Worm (Caenorhabditis elegans): ENCODE measurements around the gene sta-1.
A peak's percentile ranks its signal among the peaks of the same experiment; 100 is the strongest.

The sta-1 gene

DNA sequence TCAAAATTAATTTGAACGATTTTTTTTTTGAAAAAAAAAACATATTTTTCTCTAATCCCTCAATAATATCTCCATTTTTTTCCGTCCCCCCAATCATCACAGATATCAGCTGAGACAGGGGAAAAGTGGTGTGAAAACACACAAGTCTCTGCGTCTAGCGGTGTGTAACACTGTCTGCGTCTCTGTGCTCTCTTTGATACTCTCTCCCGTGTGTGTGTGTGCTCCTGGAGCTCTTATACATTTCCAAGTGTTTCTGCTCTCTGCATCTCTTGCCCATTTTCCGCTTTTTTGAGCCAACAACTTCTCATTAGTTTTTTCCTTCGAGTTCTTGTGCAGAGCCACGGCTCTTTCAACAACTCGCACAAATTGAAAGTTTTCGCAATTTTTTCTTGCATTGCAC lies 529 bp upstream of the sta-1 start (continued):
- TF ChIP-seq pqm-1 (tag; optimal IDR thresholded peaks at IDR 0.05) (no peak), ets-5 (GFP tag; IDR thresholded peaks at IDR 0.05) (no peak), ztf-11 (tag; optimal IDR thresholded peaks at IDR 0.05) (no peak), ceh-90 (tag; optimal IDR thresholded peaks at IDR 0.05) (no peak), grh-1 (GFP tag; IDR thresholded peaks at IDR 0.05) (no peak), fkh-10 (GFP tag; optimal IDR thresholded peaks at IDR 0.05) (no peak), ces-1 (GFP tag; optimal IDR thresholded peaks at IDR 0.05) (no peak), C34B4.2 (tag; optimal IDR thresholded peaks at IDR 0.05) (no peak), hlh-4 (tag; optimal IDR thresholded peaks at IDR 0.05) (no peak), mdl-1 (tag; optimal IDR thresholded peaks at IDR 0.05) (no peak), nhr-76 (tag; optimal IDR thresholded peaks at IDR 0.05) (no peak), rnt-1 (tag; optimal IDR thresholded peaks at IDR 0.05) (no peak), hpl-2 (GFP tag; optimal IDR thresholded peaks at IDR 0.05) (no peak), aha-1 (tag; optimal IDR thresholded peaks at IDR 0.05) (no peak), fos-1 (tag; optimal IDR thresholded peaks at IDR 0.05) (peak; percentile 27), nhr-85 (tag) (no peak), sptf-1 (tag; optimal IDR thresholded peaks at IDR 0.05) (no peak), tlp-1 (tag; optimal IDR thresholded peaks at IDR 0.05) (no peak), unc-62 (GFP tag; optimal IDR thresholded peaks at IDR 0.05) (no peak), lsy-2 (tag; optimal IDR thresholded peaks at IDR 0.05) (peak; percentile 57 to 80), ama-1 (optimal IDR thresholded peaks at IDR 0.05) (no peak), nhr-19 (GFP tag; conservative IDR thresholded peaks at IDR 0.05) (peak; percentile 51), mep-1 (tag; optimal IDR thresholded peaks at IDR 0.05) (peak; percentile 31), vab-15 (tag; optimal IDR thresholded peaks at IDR 0.05) (no peak), unc-86 (tag; optimal IDR thresholded peaks at IDR 0.05) (peak; percentile 64), zag-1 (tag; optimal IDR thresholded peaks at IDR 0.05) (no peak), lin-39 (tag; optimal IDR thresholded peaks at IDR 0.05) (no peak), xbp-1 (tag; optimal IDR thresholded peaks at IDR 0.05) (peak; percentile 24), tbx-2 (tag; optimal IDR thresholded peaks at IDR 0.05) (peak; percentile 61), snu-23 (GFP tag; optimal IDR thresholded peaks at IDR 0.05) (peak; percentile 50), dsc-1 (tag; optimal IDR thresholded peaks at IDR 0.05) (peak; percentile 50), unc-98 (GFP tag; IDR thresholded peaks at IDR 0.05) (no peak), nhr-47 (tag; optimal IDR thresholded peaks at IDR 0.05) (peak; percentile 63), nhr-237 (tag; optimal IDR thresholded peaks at IDR 0.05) (no peak), unc-30 (tag; optimal IDR thresholded peaks at IDR 0.05) (no peak), isw-1 (GFP tag; IDR thresholded peaks at IDR 0.05) (peak; percentile 21; the same call in 1 of the 2 replicates), fkh-4 (tag; optimal IDR thresholded peaks at IDR 0.05; ENCODE audit: borderline replicate concordance) (no peak), dpl-1 (GFP tag; optimal IDR thresholded peaks at IDR 0.05) (peak in 1 of 3 experiments; percentile 21), ceh-8 (GFP tag; optimal IDR thresholded peaks at IDR 0.05) (peak; percentile 12), irx-1 (tag; optimal IDR thresholded peaks at IDR 0.05) (no peak), elt-2 (tag; optimal IDR thresholded peaks at IDR 0.05) (no peak), snpc-4 (tag; optimal IDR thresholded peaks at IDR 0.05) (peak; percentile 40)

DNA sequence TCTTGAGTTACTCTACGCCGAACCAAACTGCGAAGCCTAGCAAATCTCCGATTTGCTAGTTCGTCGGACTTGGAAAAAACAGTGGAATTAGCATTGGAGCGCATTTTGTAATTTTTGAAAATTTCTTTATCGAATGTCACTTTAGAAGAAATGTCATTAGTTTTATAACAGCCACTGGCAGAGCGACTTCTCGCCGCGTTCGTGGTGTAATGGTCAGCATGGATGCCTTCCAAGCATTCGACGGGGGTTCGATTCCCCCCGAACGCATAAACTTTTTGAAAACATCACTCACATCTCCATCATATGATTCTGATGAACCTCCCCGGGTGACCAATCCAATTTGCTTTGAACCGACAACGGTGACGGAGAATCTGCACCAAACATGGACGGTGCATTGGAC lies 17.7 kb downstream of the sta-1 start:
- TF ChIP-seq nhr-19 (GFP tag; conservative IDR thresholded peaks at IDR 0.05) = peak; percentile 32; the same call in 1 of the 2 replicates

DNA sequence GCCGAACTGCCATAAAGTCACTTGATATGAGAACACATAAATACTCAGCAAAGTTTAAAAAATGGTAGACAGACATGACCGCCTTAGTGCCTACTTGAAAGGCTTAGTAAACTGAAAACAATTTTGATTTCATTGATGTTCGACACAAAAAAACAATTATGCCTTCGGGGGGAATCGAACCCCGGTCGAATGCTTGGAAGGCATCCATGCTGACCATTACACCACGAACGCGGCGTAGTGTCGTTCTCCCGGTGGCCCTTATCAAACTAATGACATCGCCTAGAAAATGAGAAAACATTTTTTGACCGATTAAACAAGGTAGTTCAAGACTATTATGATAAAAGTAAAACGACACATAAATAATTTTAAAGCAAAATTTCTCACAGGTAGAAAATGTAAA lies 20.1 kb downstream of the sta-1 start:
- TF ChIP-seq C16A3.4 (tag; optimal IDR thresholded peaks at IDR 0.05) (peak; percentile 47), nhr-47 (tag; optimal IDR thresholded peaks at IDR 0.05) (peak; percentile 22), snu-23 (GFP tag; optimal IDR thresholded peaks at IDR 0.05) (peak; percentile 69), nhr-71 (tag; optimal IDR thresholded peaks at IDR 0.05) (no peak), ceh-82 (tag; optimal IDR thresholded peaks at IDR 0.05) (peak in 1 of 3 experiments; percentile 4), nhr-77 (tag; optimal IDR thresholded peaks at IDR 0.05) (peak; percentile 17), lin-13 (GFP tag; optimal IDR thresholded peaks at IDR 0.05) (peak; percentile 12), fkh-4 (tag; optimal IDR thresholded peaks at IDR 0.05; ENCODE audit: borderline replicate concordance) (no peak), nhr-20 (tag; optimal IDR thresholded peaks at IDR 0.05) (peak; percentile 35), dsc-1 (tag; optimal IDR thresholded peaks at IDR 0.05) (peak; percentile 29), blmp-1 (tag; optimal IDR thresholded peaks at IDR 0.05) (peak; percentile 14), snpc-4 (tag; optimal IDR thresholded peaks at IDR 0.05) (peak; percentile 7), efl-1 (optimal IDR thresholded peaks at IDR 0.05) (peak in 1 of 2 experiments; percentile 27), efl-1 (GFP tag; optimal IDR thresholded peaks at IDR 0.05 in 1 of 2) (peak in 1 of 2 experiments; percentile 12), nhr-84 (tag; optimal IDR thresholded peaks at IDR 0.05) (no peak), lir-3 (tag; optimal IDR thresholded peaks at IDR 0.05; ENCODE audit: poor library complexity) (peak; percentile 27), egl-13 (tag; optimal IDR thresholded peaks at IDR 0.05) (no peak), mdl-1 (tag; optimal IDR thresholded peaks at IDR 0.05) (peak in 1 of 2 experiments; percentile 6)

Data from whole organism, L1 larva.